Worm (Caenorhabditis elegans): ENCODE measurements around the gene tap-1.

tap-1 gene

DNA sequence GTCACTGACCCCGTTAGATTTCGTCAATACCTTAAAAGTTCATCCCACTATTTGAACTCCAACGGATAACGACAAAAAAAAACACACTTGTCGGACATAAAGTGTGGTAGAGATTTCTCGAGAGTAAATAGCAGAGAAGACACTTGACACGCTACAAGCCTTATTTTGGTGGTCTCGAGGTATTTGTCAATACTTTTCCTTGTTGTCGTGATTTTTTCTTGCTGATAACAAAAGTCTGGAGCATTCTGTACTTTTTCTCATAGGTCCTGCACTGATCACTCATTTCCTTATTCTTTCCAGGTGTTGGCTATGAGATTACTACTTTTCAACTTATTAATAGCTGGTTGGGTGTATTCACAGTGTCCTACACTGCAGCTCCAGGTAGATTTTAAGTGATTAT, 17.0 kb upstream of the tap-1 start, which contains the start of gene lron-1:
Gene lron-1 (plus strand): TSS at position 301 of the 400 bp plus-strand sequence.
- no peak for TF ChIP-seq ztf-3 (GFP tag; optimal IDR thresholded peaks at IDR 0.05)
- no peak for TF ChIP-seq hmg-1.2 (GFP tag; IDR thresholded peaks at IDR 0.05)
- TF ChIP-seq bed-1 (GFP tag; IDR thresholded peaks at IDR 0.05), result no peak
- TF ChIP-seq snpc-4 (GFP tag; optimal IDR thresholded peaks at IDR 0.05), result no peak
- TF ChIP-seq snpc-4 (tag; optimal IDR thresholded peaks at IDR 0.05), result no peak
- no peak for TF ChIP-seq sdz-38 (tag; optimal IDR thresholded peaks at IDR 0.05)
- TF ChIP-seq lin-54 (GFP tag; optimal IDR thresholded peaks at IDR 0.05), result no peak
- no peak for TF ChIP-seq T07F8.4 (tag; optimal IDR thresholded peaks at IDR 0.05)
- TF ChIP-seq F49E8.2 (tag; optimal IDR thresholded peaks at IDR 0.05; ENCODE audit: insufficient read depth), result no peak
- no peak for TF ChIP-seq pha-4 (tag; optimal IDR thresholded peaks at IDR 0.05)
- no peak for TF ChIP-seq lin-35 (GFP tag; optimal IDR thresholded peaks at IDR 0.05)
- no peak for TF ChIP-seq F39B2.1 (GFP tag; IDR thresholded peaks at IDR 0.05)
- no peak for TF ChIP-seq ccch-3 (GFP tag; optimal IDR thresholded peaks at IDR 0.05)
- TF ChIP-seq snpc-1.1 (tag; optimal IDR thresholded peaks at IDR 0.05; ENCODE audit: insufficient read depth), result no peak
- no peak for TF ChIP-seq zfh-2 (GFP tag; conservative IDR thresholded peaks at IDR 0.05)
- TF ChIP-seq tbp1 (GFP tag; optimal IDR thresholded peaks at IDR 0.05), result no peak
- TF ChIP-seq hsf-1 (GFP tag; IDR thresholded peaks at IDR 0.05), result no peak
- TF ChIP-seq ceh-91 (GFP tag; IDR thresholded peaks at IDR 0.05), result no peak
- no peak for TF ChIP-seq ZK185.1 (tag; optimal IDR thresholded peaks at IDR 0.05; ENCODE audit: poor library complexity, severe bottlenecking)

DNA sequence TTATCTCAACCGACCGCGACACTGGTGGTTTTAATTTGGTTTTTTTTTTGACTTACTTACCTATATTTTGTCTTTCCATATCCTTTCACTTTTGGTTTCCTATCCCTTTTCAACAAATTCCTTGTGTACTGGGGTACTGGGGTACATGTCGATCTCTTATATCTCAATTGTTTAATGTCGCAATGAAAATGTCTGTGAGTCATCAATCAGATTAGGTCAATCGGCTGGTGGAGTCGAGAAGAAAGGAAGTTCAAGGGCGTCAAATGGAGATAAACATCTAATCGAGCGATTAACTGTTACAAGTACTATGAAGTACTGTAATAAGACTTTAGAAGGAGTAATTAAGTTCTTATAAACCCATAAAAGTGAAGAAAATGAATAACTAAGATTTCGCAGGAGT, 13.5 kb upstream of the tap-1 start:
- TF ChIP-seq ekl-4 (GFP tag; IDR thresholded peaks at IDR 0.05) (no peak), egl-18 (GFP tag; IDR thresholded peaks at IDR 0.05) (no peak), unc-62 (GFP tag; optimal IDR thresholded peaks at IDR 0.05) (peak; percentile 70), F37B4.10 (GFP tag; IDR thresholded peaks at IDR 0.05) (no peak), cebp-1 (GFP tag; IDR thresholded peaks at IDR 0.05) (no peak), cebp-1 (tag; optimal IDR thresholded peaks at IDR 0.05) (no peak)

DNA sequence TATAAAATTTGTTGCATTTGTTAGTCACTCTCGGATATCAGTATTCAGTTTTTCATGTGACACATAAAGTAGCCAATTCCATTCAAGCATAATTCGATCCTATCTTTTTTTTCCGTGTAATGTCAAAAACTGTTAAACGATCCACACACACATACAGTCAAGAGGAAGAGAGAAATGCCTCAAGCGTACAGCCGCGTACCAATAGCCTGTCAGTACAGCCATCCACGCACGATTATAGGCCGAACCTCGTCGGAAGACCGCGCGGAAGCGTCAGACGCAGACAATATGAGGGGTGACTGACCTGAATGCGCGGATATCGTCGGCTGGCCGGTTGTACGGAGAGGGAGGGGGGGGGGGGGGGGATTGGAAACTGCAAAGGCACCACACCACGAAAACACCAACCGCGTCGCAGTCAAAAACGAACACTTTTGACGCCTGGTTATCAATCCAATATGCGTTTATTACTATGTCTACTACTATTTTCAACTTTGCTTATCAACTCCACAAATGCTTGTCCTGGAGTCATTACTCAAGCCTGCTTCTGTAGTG, 11.8 kb upstream of the tap-1 start, which contains the start of gene let-4:
Gene let-4 (plus strand): TSS at position 357 of the 549 bp plus-strand sequence.
- TF ChIP-seq zfh-2 (GFP tag; conservative IDR thresholded peaks at IDR 0.05) (peak; percentile 80), egrh-3 (GFP tag; IDR thresholded peaks at IDR 0.05) (peak; percentile 55; the same call in 1 of the 2 replicates), chd-7 (tag; optimal IDR thresholded peaks at IDR 0.05) (no peak)

DNA sequence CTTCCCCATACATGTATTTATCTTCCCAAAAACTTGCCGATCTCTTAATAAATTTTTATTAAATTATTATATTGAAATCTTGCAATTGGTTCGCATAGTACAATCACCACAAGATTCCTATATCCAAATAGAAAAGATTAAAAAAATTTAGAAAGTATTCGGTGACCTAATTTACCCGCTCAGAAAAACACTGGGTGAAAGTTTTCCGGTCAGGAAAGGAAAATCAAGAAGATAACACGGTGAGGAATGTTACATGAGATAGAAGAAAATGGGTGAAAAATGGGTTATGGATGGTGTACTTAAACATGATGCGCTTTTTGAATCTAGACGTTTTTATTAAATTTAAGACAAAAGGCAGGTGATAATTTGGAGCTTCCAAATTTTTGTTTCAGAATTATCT, 8.6 kb upstream of the tap-1 start:
- no peak for TF ChIP-seq F57C9.4 (tag; optimal IDR thresholded peaks at IDR 0.05)
- no peak for TF ChIP-seq tbx-9 (tag; optimal IDR thresholded peaks at IDR 0.05; ENCODE audit: borderline replicate concordance)
- TF ChIP-seq rec-8 (tag; optimal IDR thresholded peaks at IDR 0.05), result no peak
- TF ChIP-seq hmg-1.2 (GFP tag; IDR thresholded peaks at IDR 0.05), result no peak
- no peak for TF ChIP-seq die-1 (tag; optimal IDR thresholded peaks at IDR 0.05)
- TF ChIP-seq chd-7 (tag; optimal IDR thresholded peaks at IDR 0.05), result no peak
- no peak for TF ChIP-seq mes-4 (tag; optimal IDR thresholded peaks at IDR 0.05)
- no peak for TF ChIP-seq K12H6.12 (tag; optimal IDR thresholded peaks at IDR 0.05)
- TF ChIP-seq ztf-26 (tag; optimal IDR thresholded peaks at IDR 0.05), result no peak
- TF ChIP-seq xnd-1 (tag; optimal IDR thresholded peaks at IDR 0.05), result no peak
- no peak for TF ChIP-seq D2030.7 (GFP tag; IDR thresholded peaks at IDR 0.05)
- TF ChIP-seq B0336.3 (GFP tag; IDR thresholded peaks at IDR 0.05), result no peak
- no peak for TF ChIP-seq nfya-1 (tag; optimal IDR thresholded peaks at IDR 0.05; ENCODE audit: borderline replicate concordance, insufficient read depth)
- no peak for TF ChIP-seq dpl-1 (GFP tag; optimal IDR thresholded peaks at IDR 0.05)
- no peak for TF ChIP-seq let-607 (tag; optimal IDR thresholded peaks at IDR 0.05)
